Fruit fly (Drosophila melanogaster): ENCODE measurements around the gene CG33509.

The CG33509 gene

DNA sequence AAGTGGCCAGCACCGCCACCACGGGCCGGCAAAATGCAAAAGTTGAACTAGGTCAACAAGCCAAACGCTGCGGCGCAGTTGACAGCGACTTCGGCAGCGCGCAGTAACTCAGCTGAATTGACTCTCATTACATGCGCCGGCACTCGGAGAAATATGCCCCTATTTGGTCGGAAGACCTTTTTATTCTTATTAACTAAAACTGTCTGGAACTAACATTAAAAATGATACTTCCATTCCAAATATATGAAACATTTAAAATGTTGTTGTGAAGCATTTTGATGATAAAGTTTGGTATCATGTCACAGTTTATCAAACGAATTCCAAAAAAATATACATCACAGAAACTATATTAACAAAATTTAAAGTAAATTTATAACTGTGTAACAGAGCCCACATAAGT lies 19.2 kb downstream of the CG33509 start:
- TF ChIP-seq Drgx (GFP tag; IDR thresholded peaks at IDR 0.05) (peak; percentile 53; the same call in 1 of the 2 replicates), slou (GFP tag; optimal IDR thresholded peaks at IDR 0.05) (no peak), Hr51 (GFP tag; optimal IDR thresholded peaks at IDR 0.05) (peak in 1 of 2 experiments; percentile 13)

DNA sequence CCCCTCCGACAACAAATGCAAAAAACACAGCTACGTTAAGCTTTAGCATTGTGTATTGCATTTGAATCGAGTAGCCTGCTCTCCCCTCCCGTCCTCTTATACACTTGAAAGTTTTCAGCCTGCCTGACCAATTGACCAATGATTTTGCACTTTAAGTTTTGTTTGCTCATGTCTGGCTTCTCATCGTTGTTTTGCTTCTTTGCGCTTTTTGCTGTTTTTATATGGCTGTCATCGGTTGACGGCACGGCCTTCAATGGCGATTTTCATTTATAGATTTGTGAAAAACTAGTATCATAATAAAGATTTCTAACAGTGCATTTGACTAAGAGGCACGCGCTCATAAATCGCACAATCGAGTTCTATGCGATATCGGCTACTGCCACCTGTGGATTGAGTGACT lies 20.4 kb downstream of the CG33509 start:
- TF ChIP-seq Drgx (GFP tag; IDR thresholded peaks at IDR 0.05) (peak; percentile 40), sens (GFP tag) (peak; percentile 71), Ptx1 (GFP tag; IDR thresholded peaks at IDR 0.05) (no peak), CG6683 (GFP tag; optimal IDR thresholded peaks at IDR 0.05) (no peak)

DNA sequence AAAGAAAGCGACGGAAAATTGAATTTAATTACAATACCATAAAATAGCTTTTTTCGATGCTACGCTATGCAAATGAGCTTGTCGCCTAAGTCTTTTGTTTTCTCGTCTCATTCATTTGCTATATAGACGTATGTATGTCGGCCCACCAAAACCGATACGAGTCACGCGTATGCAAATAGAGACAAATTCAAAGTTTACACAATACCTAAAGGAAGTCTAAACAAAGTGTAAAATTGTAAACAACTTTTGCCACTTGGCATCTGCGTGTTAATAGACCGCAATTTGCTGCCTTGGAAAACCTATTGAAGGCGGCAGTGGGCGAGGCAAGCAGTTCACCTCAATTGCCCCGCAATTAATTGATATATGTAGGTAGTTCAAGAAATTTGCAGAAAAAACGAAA lies 23.7 kb downstream of the CG33509 start:
- TF ChIP-seq CG17359 (tag; optimal IDR thresholded peaks at IDR 0.05) = peak; percentile 12
- TF ChIP-seq CG10274 (GFP tag; optimal IDR thresholded peaks at IDR 0.05) = no peak
- TF ChIP-seq Hmr (GFP tag; optimal IDR thresholded peaks at IDR 0.05) = peak; percentile 8
- TF ChIP-seq caup (GFP tag; optimal IDR thresholded peaks at IDR 0.05; ENCODE audit: severe bottlenecking) = peak; percentile 0
- TF ChIP-seq CG18476 (GFP tag; optimal IDR thresholded peaks at IDR 0.05) = no peak
- no peak for TF ChIP-seq Nf-YC (tag; optimal IDR thresholded peaks at IDR 0.05)
- peak; percentile 41 for TF ChIP-seq CG2678 (tag; optimal IDR thresholded peaks at IDR 0.05)
- TF ChIP-seq CG8290 (GFP tag; optimal IDR thresholded peaks at IDR 0.05) = no peak
- TF ChIP-seq CG8290 (tag; optimal IDR thresholded peaks at IDR 0.05) = peak in 1 of 2 experiments; percentile 21
- TF ChIP-seq chinmo (GFP tag; IDR thresholded peaks at IDR 0.05; ENCODE audit: partially characterized antibody) = 0 out of 4 replicates have a peak, but pooled peaks have one; percentile 63
- no peak for TF ChIP-seq oc (tag; optimal IDR thresholded peaks at IDR 0.05)
- TF ChIP-seq CG7987 (GFP tag; optimal IDR thresholded peaks at IDR 0.05) = peak; percentile 13
- TF ChIP-seq onecut (GFP tag; IDR thresholded peaks at IDR 0.05) = 0 out of 2 replicates have a peak, but pooled peaks have one; percentile 14
- peak; percentile 51; the same call in 1 of the 3 replicates for TF ChIP-seq ci (GFP tag; IDR thresholded peaks at IDR 0.05)
- TF ChIP-seq cad (GFP tag; optimal IDR thresholded peaks at IDR 0.05) = no peak
- no peak for TF ChIP-seq CG6689 (GFP tag; IDR thresholded peaks at IDR 0.05)
- no peak for TF ChIP-seq ttk (GFP tag; IDR thresholded peaks at IDR 0.05)
- TF ChIP-seq CG13894 (tag; optimal IDR thresholded peaks at IDR 0.05) = peak; percentile 78
- peak; percentile 7 for TF ChIP-seq CG1233 (GFP tag; optimal IDR thresholded peaks at IDR 0.05)
- TF ChIP-seq Dbx (GFP tag; IDR thresholded peaks at IDR 0.05) = peak; percentile 30; the same call in 1 of the 3 replicates
- no peak for TF ChIP-seq Deaf1 (tag; optimal IDR thresholded peaks at IDR 0.05)
- no peak for TF ChIP-seq lilli (GFP tag; optimal IDR thresholded peaks at IDR 0.05)
- TF ChIP-seq Fer1 (GFP tag; optimal IDR thresholded peaks at IDR 0.05) = peak; percentile 11
- TF ChIP-seq Med (GFP tag) = peak; percentile 66
- TF ChIP-seq dati (GFP tag; IDR thresholded peaks at IDR 0.05) = no peak
- peak; percentile 17 for TF ChIP-seq Sox102F (GFP tag; optimal IDR thresholded peaks at IDR 0.05)
- TF ChIP-seq Spps (tag; optimal IDR thresholded peaks at IDR 0.05) = no peak
- no peak for TF ChIP-seq CG7839 (tag; optimal IDR thresholded peaks at IDR 0.05)
- no peak for TF ChIP-seq fd102C (GFP tag; optimal IDR thresholded peaks at IDR 0.05)
- TF ChIP-seq Bteb2 (GFP tag; optimal IDR thresholded peaks at IDR 0.05) = no peak
- no peak for TF ChIP-seq her (GFP tag; optimal IDR thresholded peaks at IDR 0.05)
- TF ChIP-seq Asciz (GFP tag; optimal IDR thresholded peaks at IDR 0.05) = peak; percentile 36
- TF ChIP-seq lab (GFP tag; optimal IDR thresholded peaks at IDR 0.05) = peak; percentile 45
- no peak for TF ChIP-seq CG18011 (GFP tag; optimal IDR thresholded peaks at IDR 0.05)
- peak; percentile 14 for TF ChIP-seq abd-A (tag; optimal IDR thresholded peaks at IDR 0.05)
- TF ChIP-seq Atf-2 (GFP tag; optimal IDR thresholded peaks at IDR 0.05) = no peak
- TF ChIP-seq croc (GFP tag; conservative IDR thresholded peaks at IDR 0.05) = no peak
- no peak for TF ChIP-seq CG8281 (tag; optimal IDR thresholded peaks at IDR 0.05)
- peak; percentile 71 for TF ChIP-seq cwo (GFP tag; optimal IDR thresholded peaks at IDR 0.05)
- peak; percentile 34 for TF ChIP-seq CG12071 (GFP tag; optimal IDR thresholded peaks at IDR 0.05)
- TF ChIP-seq Vsx1 (GFP tag; optimal IDR thresholded peaks at IDR 0.05) = peak; percentile 26
